Worm (Caenorhabditis elegans): ENCODE results near the gene iscu-1.

DNA sequence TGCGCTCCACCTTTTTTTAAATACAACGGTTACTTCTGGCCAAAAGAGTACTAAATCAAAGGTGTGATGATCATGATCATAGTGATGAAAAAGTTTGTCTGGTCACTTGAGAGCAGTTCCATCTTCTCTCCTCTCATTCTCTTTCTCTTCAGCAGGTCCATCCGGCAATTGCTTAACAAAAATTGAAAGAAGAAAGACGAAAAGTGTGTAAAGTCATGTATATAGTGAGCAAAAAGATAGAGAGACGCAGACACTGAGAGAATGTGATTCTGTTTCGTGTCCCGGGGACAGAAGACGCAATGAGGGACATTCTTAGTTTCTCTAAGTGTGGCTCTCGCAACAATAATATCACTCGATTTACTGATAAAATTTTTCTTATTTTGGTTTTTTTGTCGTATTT is 35.0 kb upstream of the iscu-1 start:
- TF ChIP-seq nhr-237 (tag; optimal IDR thresholded peaks at IDR 0.05) = no peak
- no peak for TF ChIP-seq nhr-28 (tag; optimal IDR thresholded peaks at IDR 0.05)
- TF ChIP-seq egl-5 (tag; optimal IDR thresholded peaks at IDR 0.05) = no peak
